Worm (Caenorhabditis elegans): ENCODE measurements around the gene spp-3.

DNA sequence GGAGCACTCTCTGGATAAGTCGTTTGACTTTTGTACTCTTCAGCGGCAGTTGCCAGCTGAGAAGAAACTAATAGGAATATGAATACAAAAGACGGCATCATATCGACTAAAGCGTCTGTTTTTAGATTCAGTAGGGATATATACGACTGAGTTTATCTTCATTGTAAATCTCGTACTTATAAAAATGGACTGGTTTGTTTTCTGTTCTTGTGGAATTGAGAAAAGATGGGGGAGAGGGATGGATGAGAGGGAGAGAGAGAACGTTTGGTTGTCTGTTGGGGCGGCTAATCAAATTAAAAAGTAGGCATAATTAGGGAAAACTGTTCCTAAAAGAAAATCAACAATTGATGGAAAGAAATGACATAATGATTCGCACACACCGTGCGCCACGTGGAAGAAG, 45.8 kb downstream of the spp-3 start, which contains the start of gene grd-7:
- TF ChIP-seq pha-4 (tag; optimal IDR thresholded peaks at IDR 0.05): no peak
- TF ChIP-seq elt-1 (tag; optimal IDR thresholded peaks at IDR 0.05; ENCODE audit: borderline replicate concordance, insufficient read depth): no peak
- TF ChIP-seq mab-5 (tag; optimal IDR thresholded peaks at IDR 0.05): no peak
- no peak for TF ChIP-seq nhr-76 (tag; optimal IDR thresholded peaks at IDR 0.05)
- no peak for TF ChIP-seq lsy-2 (tag; optimal IDR thresholded peaks at IDR 0.05)
- TF ChIP-seq unc-62 (GFP tag; optimal IDR thresholded peaks at IDR 0.05): no peak
- no peak for TF ChIP-seq snpc-4 (tag; optimal IDR thresholded peaks at IDR 0.05)
- no peak for TF ChIP-seq bed-3 (GFP tag; optimal IDR thresholded peaks at IDR 0.05)
- no peak for TF ChIP-seq nhr-12 (tag; optimal IDR thresholded peaks at IDR 0.05)
- TF ChIP-seq M03D4.4 (tag; optimal IDR thresholded peaks at IDR 0.05): no peak
- TF ChIP-seq nhr-28 (tag; optimal IDR thresholded peaks at IDR 0.05): no peak
